Worm (Caenorhabditis elegans): ENCODE data around the gene dlat-2.

- TF ChIP-seq unc-62 (GFP tag; optimal IDR thresholded peaks at IDR 0.05) (no peak), zag-1 (tag; optimal IDR thresholded peaks at IDR 0.05) (no peak), snpc-4 (tag; optimal IDR thresholded peaks at IDR 0.05) (no peak), nhr-77 (tag; optimal IDR thresholded peaks at IDR 0.05) (no peak), lsy-2 (tag; optimal IDR thresholded peaks at IDR 0.05) (peak in 1 of 2 experiments; percentile 40)
Measured at ce11 chrIV:17380061-17380680, at the start of gene dlat-2, which contains the start of gene C30H6.9.
